Worm (Caenorhabditis elegans) whole organism, mixed stage, embryonic: Measurements from ENCODE around the gene pha-4.

Source experiments
- M03D4.4 ChIP-seq: sonication (generic microtip); optimal IDR thresholded peaks from 2 replicates; lab custom pipeline; 2017; ENCODE audit warnings: mild to moderate bottlenecking, missing genetic modification characterization, missing compliant biosample characterization
- bed-3 ChIP-seq: fragments of 200-800 bp; sonication (Bioruptor generic); optimal IDR thresholded peaks from 3 replicates; lab custom pipeline; 2018; ENCODE audit warnings: mild to moderate bottlenecking, missing genetic modification characterization, moderate library complexity, missing compliant biosample characterization
- blmp-1 ChIP-seq: fragments of 150-350 bp; optimal IDR thresholded peaks from 2 replicates; lab custom pipeline; 2014; ENCODE audit warnings: missing biosample characterization, missing genetic modification characterization
- ceh-43 ChIP-seq: fragments of 200-800 bp; sonication (Bioruptor generic); optimal IDR thresholded peaks from 2 replicates; lab custom pipeline; 2018; ENCODE audit warnings: mild to moderate bottlenecking, missing genetic modification characterization, moderate library complexity, missing compliant biosample characterization
- ceh-83 ChIP-seq: fragments of 200-800 bp; sonication (Bioruptor generic); optimal IDR thresholded peaks from 2 replicates; lab custom pipeline; 2018; ENCODE audit warnings: mild to moderate bottlenecking, missing genetic modification characterization, missing compliant biosample characterization
- ces-1 ChIP-seq: fragments of 150-350 bp; optimal IDR thresholded peaks from 2 replicates; lab custom pipeline; 2014; ENCODE audit warnings: missing biosample characterization, missing genetic modification reagents, missing genetic modification characterization
- cnd-1 ChIP-seq: fragments of 200-800 bp; sonication (Bioruptor generic); optimal IDR thresholded peaks from 2 replicates; lab custom pipeline; 2018; ENCODE audit warnings: mild to moderate bottlenecking, missing genetic modification characterization, missing compliant biosample characterization
- elt-1 ChIP-seq: sonication (generic microtip); optimal IDR thresholded peaks from 2 replicates; lab custom pipeline; 2017; ENCODE audit warnings: missing genetic modification characterization, mild to moderate bottlenecking, missing compliant biosample characterization, antibody characterized with exemption, moderate library complexity, borderline replicate concordance; ENCODE audit not compliant: insufficient read depth
- flh-1 ChIP-seq: fragments of 200-800 bp; sonication (Bioruptor generic); optimal IDR thresholded peaks from 2 replicates; lab custom pipeline; 2018; ENCODE audit warnings: mild to moderate bottlenecking, missing genetic modification characterization, moderate library complexity, missing compliant biosample characterization
- ham-2 ChIP-seq: fragments of 200-800 bp; sonication (Bioruptor generic); optimal IDR thresholded peaks from 2 replicates; lab custom pipeline; 2018; ENCODE audit warnings: mild to moderate bottlenecking, missing genetic modification characterization, missing compliant biosample characterization
- hlh-1 ChIP-seq: fragments of 150-350 bp; optimal IDR thresholded peaks from 2 replicates; lab custom pipeline; 2014; ENCODE audit warnings: missing biosample characterization, missing genetic modification reagents, missing genetic modification characterization
- lin-13 ChIP-seq: fragments of 150-350 bp; optimal IDR thresholded peaks from 2 replicates; lab custom pipeline; 2014; ENCODE audit warnings: missing biosample characterization, missing genetic modification characterization
- lin-32 ChIP-seq: fragments of 200-800 bp; sonication (Bioruptor generic); optimal IDR thresholded peaks from 2 replicates; lab custom pipeline; 2018; ENCODE audit warnings: mild to moderate bottlenecking, missing genetic modification characterization, missing compliant biosample characterization
- lsy-2 ChIP-seq: fragments of 150-350 bp; optimal IDR thresholded peaks from 2 replicates; lab custom pipeline; 2014; ENCODE audit warnings: missing biosample characterization, missing genetic modification characterization
- mab-5 ChIP-seq: fragments of 150-350 bp; optimal IDR thresholded peaks from 2 replicates; lab custom pipeline; 2014; ENCODE audit warnings: missing biosample characterization, missing genetic modification characterization
- mep-1 ChIP-seq: fragments of 150-350 bp; optimal IDR thresholded peaks from 2 replicates; lab custom pipeline; 2017; ENCODE audit warnings: missing biosample characterization, missing genetic modification reagents, missing genetic modification characterization, inconsistent platforms
- nhr-12 ChIP-seq: fragments of 150-350 bp; optimal IDR thresholded peaks from 2 replicates; lab custom pipeline; 2014; ENCODE audit warnings: missing biosample characterization, missing genetic modification characterization
- nhr-2 ChIP-seq: fragments of 150-350 bp; optimal IDR thresholded peaks from 2 replicates; lab custom pipeline; 2014; ENCODE audit warnings: missing biosample characterization, missing genetic modification characterization
- nhr-237 ChIP-seq: fragments of 150-350 bp; optimal IDR thresholded peaks from 2 replicates; lab custom pipeline; 2014; ENCODE audit warnings: missing biosample characterization, missing genetic modification characterization
- nhr-28 ChIP-seq: fragments of 150-350 bp; optimal IDR thresholded peaks from 2 replicates; lab custom pipeline; 2014; ENCODE audit warnings: missing biosample characterization, missing genetic modification characterization
- nhr-76 ChIP-seq: sonication (generic microtip); optimal IDR thresholded peaks from 2 replicates; lab custom pipeline; 2017; ENCODE audit warnings: missing biosample characterization, missing genetic modification characterization
- pha-4 ChIP-seq: fragments of 150-350 bp; optimal IDR thresholded peaks from 2 replicates; lab custom pipeline; 2018; ENCODE audit warnings: missing biosample characterization, missing genetic modification reagents, missing genetic modification characterization
- sem-2 ChIP-seq: fragments of 200-800 bp; sonication (Bioruptor generic); optimal IDR thresholded peaks from 2 replicates; lab custom pipeline; 2018; ENCODE audit warnings: mild to moderate bottlenecking, missing genetic modification characterization, missing compliant biosample characterization
- tbx-8 ChIP-seq: fragments of 200-800 bp; sonication (Bioruptor generic); optimal IDR thresholded peaks from 2 replicates; lab custom pipeline; 2018; ENCODE audit warnings: mild to moderate bottlenecking, missing genetic modification characterization, moderate library complexity, missing compliant biosample characterization
- unc-120 ChIP-seq: sonication (generic microtip); optimal IDR thresholded peaks from 2 replicates; lab custom pipeline; 2017; ENCODE audit warnings: missing genetic modification characterization, missing compliant biosample characterization; ENCODE audit not compliant: poor library complexity, severe bottlenecking
- unc-39 ChIP-seq: fragments of 150-350 bp; optimal IDR thresholded peaks from 2 replicates; lab custom pipeline; 2014; ENCODE audit warnings: missing biosample characterization, missing genetic modification characterization
- unc-62 ChIP-seq: fragments of 150-350 bp; optimal IDR thresholded peaks from 2 replicates; lab custom pipeline; 2014; ENCODE audit warnings: missing biosample characterization, missing genetic modification reagents, missing genetic modification characterization
- zip-8 ChIP-seq: fragments of 150-350 bp; optimal IDR thresholded peaks from 2 replicates; lab custom pipeline; 2014; ENCODE audit warnings: missing biosample characterization, missing genetic modification characterization
- ztf-11 ChIP-seq: fragments of 150-350 bp; optimal IDR thresholded peaks from 2 replicates; lab custom pipeline; 2014; ENCODE audit warnings: missing biosample characterization, missing genetic modification characterization

Gene pha-4

ce11 chrV:20778886-20779285 is 26.0 kb downstream of the pha-4 start:
- TF ChIP-seq lin-32 (GFP tag; lab: Kevin White, UChicago) (no peak), elt-1 (tag; lab: Kevin White, UChicago) (peak; percentile 15), ceh-83 (GFP tag; lab: Kevin White, UChicago) (no peak)

- TF ChIP-seq lsy-2 (tag; lab: Kevin White, UChicago) (no peak), blmp-1 (no peak), hlh-1 (tag; lab: Kevin White, UChicago) (peak; percentile 82), mep-1 (tag; lab: Kevin White, UChicago) (no peak), nhr-12 (tag; lab: Kevin White, UChicago) (no peak), bed-3 (GFP tag; lab: Kevin White, UChicago) (no peak), flh-1 (GFP tag; lab: Kevin White, UChicago) (no peak), tbx-8 (GFP tag; lab: Kevin White, UChicago) (no peak), lin-13 (tag; lab: Kevin White, UChicago) (no peak), unc-62 (peak; percentile 54), sem-2 (GFP tag; lab: Kevin White, UChicago) (no peak)
Observed at ce11 chrV:20779707-20780346, 27.0 kb downstream of the pha-4 start.

- no peak for TF ChIP-seq nhr-76 (tag; lab: Kevin White, UChicago)
- no peak for TF ChIP-seq lin-32 (GFP tag; lab: Kevin White, UChicago)
- no peak for TF ChIP-seq nhr-2 (tag; lab: Kevin White, UChicago)
- no peak for TF ChIP-seq ztf-11 (tag; lab: Kevin White, UChicago)
- no peak for TF ChIP-seq unc-39 (tag; lab: Kevin White, UChicago)
- TF ChIP-seq unc-120 (tag; lab: Kevin White, UChicago), result no peak
- TF ChIP-seq cnd-1, result no peak
- TF ChIP-seq nhr-237 (tag; lab: Kevin White, UChicago), result no peak
- TF ChIP-seq pha-4, result no peak
- no peak for TF ChIP-seq M03D4.4
- TF ChIP-seq nhr-28 (tag; lab: Kevin White, UChicago), result no peak
- TF ChIP-seq blmp-1, result no peak
- TF ChIP-seq ces-1 (GFP tag; lab: Kevin White, UChicago), result no peak
- TF ChIP-seq tbx-8 (GFP tag; lab: Kevin White, UChicago), result no peak
- TF ChIP-seq mep-1 (tag; lab: Kevin White, UChicago), result no peak
- TF ChIP-seq elt-1 (tag; lab: Kevin White, UChicago), result no peak
- no peak for TF ChIP-seq ham-2 (GFP tag; lab: Kevin White, UChicago)
- no peak for TF ChIP-seq mab-5 (tag; lab: Kevin White, UChicago)
- no peak for TF ChIP-seq ceh-43
- TF ChIP-seq ceh-83 (GFP tag; lab: Kevin White, UChicago), result no peak
Observed at ce11 chrV:20780400-20780799, 27.5 kb downstream of the pha-4 start, which contains the start of gene hif-1. hif-1 (plus strand) TSS chrV:20780407.

ce11 chrV:20781346-20781952 is 28.6 kb downstream of the pha-4 start:
- no peak for TF ChIP-seq elt-1 (tag; lab: Kevin White, UChicago)

- TF ChIP-seq ces-1 (GFP tag; lab: Kevin White, UChicago) (peak; percentile 96), zip-8 (tag; lab: Kevin White, UChicago) (no peak), unc-62 (peak; percentile 30), bed-3 (GFP tag; lab: Kevin White, UChicago) (no peak), mep-1 (tag; lab: Kevin White, UChicago) (peak; percentile 33), ztf-11 (tag; lab: Kevin White, UChicago) (no peak)
Observed at ce11 chrV:20782188-20782587, 29.3 kb downstream of the pha-4 start.
